Worm (Caenorhabditis elegans): Measurements from ENCODE around the gene kvs-3.

The kvs-3 gene

ce11 chrV:9341814-9342213 is 23.7 kb downstream of the kvs-3 start:
- TF ChIP-seq grh-1 (GFP tag; IDR thresholded peaks at IDR 0.05) = peak; percentile 37; the same call in 1 of the 2 replicates

ce11 chrV:9342282-9342681 is 24.2 kb downstream of the kvs-3 start:
- TF ChIP-seq nhr-19 (GFP tag; conservative IDR thresholded peaks at IDR 0.05) (peak; percentile 16), grh-1 (GFP tag; IDR thresholded peaks at IDR 0.05) (peak; percentile 23; the same call in 1 of the 2 replicates)

DNA sequence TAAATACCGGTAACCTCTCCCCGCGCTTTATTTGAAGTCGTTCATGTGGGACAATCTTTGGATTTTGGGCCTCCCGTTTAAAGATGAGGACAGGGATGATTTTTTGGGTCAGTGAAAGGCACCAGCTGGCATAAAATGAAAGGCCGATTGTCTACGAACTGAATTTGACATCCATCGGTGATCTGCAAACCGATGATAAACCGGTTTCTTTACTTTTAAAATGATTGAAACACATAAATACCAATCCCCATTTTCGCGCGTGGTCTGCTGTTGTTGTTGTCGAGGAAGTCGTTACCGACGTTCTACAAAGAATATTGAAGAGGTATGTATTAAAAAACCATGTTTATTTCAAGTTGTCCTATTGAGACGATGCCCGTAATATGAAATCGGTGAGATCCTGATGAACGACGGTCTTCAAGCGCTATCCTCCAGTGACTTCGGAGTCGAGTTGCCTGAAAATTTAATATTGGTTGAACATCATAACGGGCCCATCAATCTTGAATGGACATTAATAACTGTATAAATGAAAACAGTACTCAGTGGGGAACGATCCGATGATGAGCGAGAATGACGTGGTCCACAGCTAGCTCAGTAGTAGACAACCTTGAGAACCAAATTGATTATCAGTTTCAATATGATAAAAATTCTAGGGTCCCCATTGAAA is 25.0 kb downstream of the kvs-3 start:
- TF ChIP-seq nhr-19 (GFP tag; conservative IDR thresholded peaks at IDR 0.05) = 0 out of 2 replicates have a peak, but pooled peaks have one; percentile 25
- no peak for TF ChIP-seq aha-1 (tag; optimal IDR thresholded peaks at IDR 0.05)
- TF ChIP-seq isw-1 (GFP tag; IDR thresholded peaks at IDR 0.05) = peak; percentile 14; the same call in 1 of the 2 replicates
- TF ChIP-seq nhr-85 (tag) = peak; percentile 20
- no peak for TF ChIP-seq fkh-8 (tag; optimal IDR thresholded peaks at IDR 0.05)
- no peak for TF ChIP-seq efl-1 (optimal IDR thresholded peaks at IDR 0.05)
- TF ChIP-seq efl-1 (GFP tag; optimal IDR thresholded peaks at IDR 0.05 in 1 of 2) = peak in 1 of 2 experiments; percentile 93

- peak; percentile 100 for TF ChIP-seq swsn-7 (tag; optimal IDR thresholded peaks at IDR 0.05)
- 0 out of 2 replicates have a peak, but pooled peaks have one; percentile 69 for TF ChIP-seq ets-5 (GFP tag; IDR thresholded peaks at IDR 0.05)
- peak; percentile 95 for TF ChIP-seq ztf-4 (tag; optimal IDR thresholded peaks at IDR 0.05)
- peak; percentile 69 for TF ChIP-seq skn-1 (tag; optimal IDR thresholded peaks at IDR 0.05)
- peak; percentile 98 for TF ChIP-seq elt-2 (tag; optimal IDR thresholded peaks at IDR 0.05)
- TF ChIP-seq egl-13 (tag; optimal IDR thresholded peaks at IDR 0.05) = peak; percentile 99
- peak; percentile 87 to 93 for TF ChIP-seq lin-35 (GFP tag; optimal IDR thresholded peaks at IDR 0.05)
- TF ChIP-seq lin-13 (GFP tag; optimal IDR thresholded peaks at IDR 0.05) = peak; percentile 85
- TF ChIP-seq nhr-47 (tag; optimal IDR thresholded peaks at IDR 0.05) = peak; percentile 100
- TF ChIP-seq unc-86 (tag; optimal IDR thresholded peaks at IDR 0.05) = peak; percentile 100
- peak; percentile 78 to 85 (median 80) for TF ChIP-seq dpl-1 (GFP tag; optimal IDR thresholded peaks at IDR 0.05)
- peak; percentile 90 for TF ChIP-seq aha-1 (tag; optimal IDR thresholded peaks at IDR 0.05)
- peak; percentile 100 for TF ChIP-seq nhr-71 (tag; optimal IDR thresholded peaks at IDR 0.05)
- peak; percentile 89 to 96 for TF ChIP-seq lsy-2 (tag; optimal IDR thresholded peaks at IDR 0.05)
- TF ChIP-seq unc-98 (GFP tag; IDR thresholded peaks at IDR 0.05) = peak; percentile 97
- TF ChIP-seq ztf-11 (tag; optimal IDR thresholded peaks at IDR 0.05) = peak in 1 of 2 experiments; percentile 96
- peak; percentile 85 for TF ChIP-seq nhr-76 (tag; optimal IDR thresholded peaks at IDR 0.05)
- peak; percentile 99 for TF ChIP-seq grh-1 (GFP tag; IDR thresholded peaks at IDR 0.05)
- TF ChIP-seq ceh-90 (tag; optimal IDR thresholded peaks at IDR 0.05) = peak; percentile 35
- TF ChIP-seq mdl-1 (tag; optimal IDR thresholded peaks at IDR 0.05) = peak; percentile 91 to 97
- TF ChIP-seq xbp-1 (tag; optimal IDR thresholded peaks at IDR 0.05) = peak; percentile 99
- TF ChIP-seq tlp-1 (tag; optimal IDR thresholded peaks at IDR 0.05) = no peak
- peak; percentile 99 for TF ChIP-seq jun-1 (tag; optimal IDR thresholded peaks at IDR 0.05)
- TF ChIP-seq mab-9 (GFP tag; IDR thresholded peaks at IDR 0.05) = peak; percentile 95
- TF ChIP-seq snu-23 (GFP tag; optimal IDR thresholded peaks at IDR 0.05) = peak; percentile 100
- peak; percentile 82 for TF ChIP-seq rnt-1 (tag; optimal IDR thresholded peaks at IDR 0.05)
- peak; percentile 7 for TF ChIP-seq pag-3 (tag; optimal IDR thresholded peaks at IDR 0.05; ENCODE audit: borderline replicate concordance, insufficient read depth)
- TF ChIP-seq pqm-1 (tag; optimal IDR thresholded peaks at IDR 0.05) = no peak
- peak; percentile 98 for TF ChIP-seq zip-4 (GFP tag; optimal IDR thresholded peaks at IDR 0.05)
- TF ChIP-seq ceh-8 (GFP tag; optimal IDR thresholded peaks at IDR 0.05) = peak; percentile 94
- TF ChIP-seq aly-2 (tag; optimal IDR thresholded peaks at IDR 0.05) = peak; percentile 86
- TF ChIP-seq hpl-2 (GFP tag; optimal IDR thresholded peaks at IDR 0.05) = peak; percentile 95
- peak; percentile 44 for TF ChIP-seq Y116A8C.19 (tag; optimal IDR thresholded peaks at IDR 0.05; ENCODE audit: borderline replicate concordance)
- peak; percentile 98 for TF ChIP-seq nhr-19 (GFP tag; conservative IDR thresholded peaks at IDR 0.05)
- TF ChIP-seq fkh-10 (GFP tag; optimal IDR thresholded peaks at IDR 0.05) = peak; percentile 98
- TF ChIP-seq vab-15 (tag; optimal IDR thresholded peaks at IDR 0.05) = peak; percentile 97
- peak; percentile 94 for TF ChIP-seq mep-1 (tag; optimal IDR thresholded peaks at IDR 0.05)
Measured at ce11 chrV:9343629-9344624, 25.8 kb downstream of the kvs-3 start, which contains the start of gene tos-1. tos-1 (minus strand) TSS chrV:9344203.

All from whole organism, L1 larva.